Fruit fly (Drosophila melanogaster) whole organism, embryonic: ENCODE results near the gene CG13601.

Experiments
- Awh ChIP-seq: fragments of 200-800 bp; sonication (Bioruptor generic); IDR thresholded peaks from 2 replicates; pipeline ENCODE4, ENCODE4 v1.3.6; 2022; ENCODE audit warnings: missing biosample characterization, missing genetic modification characterization
- CG10321 ChIP-seq: fragments of 200-800 bp; sonication (Bioruptor generic); IDR thresholded peaks from 2 replicates; pipeline ENCODE4 v1.3.6; 2022; ENCODE audit warnings: missing biosample characterization, missing genetic modification characterization
- CG14965 ChIP-seq: fragments of 200-800 bp; sonication (Bioruptor generic); optimal IDR thresholded peaks from 2 replicates; lab custom pipeline; 2016; ENCODE audit warnings: missing biosample characterization, missing genetic modification characterization, borderline replicate concordance
- CG18262 ChIP-seq: fragments of 200-800 bp; optimal IDR thresholded peaks from 3 replicates; lab custom pipeline; 2019; ENCODE audit warnings: missing biosample characterization, mild to moderate bottlenecking, missing genetic modification characterization, moderate library complexity
- CG18599 ChIP-seq: fragments of 200-800 bp; sonication (Bioruptor generic); optimal IDR thresholded peaks from 3 replicates; lab custom pipeline; 2017; ENCODE audit warnings: missing biosample characterization, missing genetic modification characterization, mild to moderate bottlenecking, moderate library complexity, missing genetic modification reagents
- CG2875 ChIP-seq: fragments of 200-800 bp; sonication (Bioruptor generic); optimal IDR thresholded peaks from 2 replicates; lab custom pipeline; 2017; ENCODE audit warnings: missing biosample characterization, mild to moderate bottlenecking, missing genetic modification characterization, missing genetic modification reagents
- Doc3 ChIP-seq: fragments of 200-800 bp; sonication (Bioruptor generic); IDR thresholded peaks from 3 replicates; pipeline ENCODE4 v1.3.6; 2022; ENCODE audit warnings: missing biosample characterization, missing genetic modification characterization; ENCODE audit not compliant: partially characterized antibody
- Ets65A ChIP-seq: fragments of 200-800 bp; sonication (Bioruptor generic); peaks from one replicate; lab custom pipeline; 2016; ENCODE audit warnings: missing biosample characterization, missing genetic modification characterization
- Fer3 ChIP-seq: fragments of 200-800 bp; sonication (Bioruptor generic); optimal IDR thresholded peaks from 2 replicates; lab custom pipeline; 2018; ENCODE audit warnings: missing biosample characterization, mild to moderate bottlenecking, missing genetic modification characterization, moderate library complexity
- cato ChIP-seq: fragments of 200-800 bp; sonication (Bioruptor generic); optimal IDR thresholded peaks from 2 replicates; lab custom pipeline; 2016; ENCODE audit warnings: missing biosample characterization, missing genetic modification characterization, borderline replicate concordance
- fd102C ChIP-seq: fragments of 200-800 bp; sonication (Bioruptor generic); optimal IDR thresholded peaks from 2 replicates; lab custom pipeline; 2018; ENCODE audit warnings: missing biosample characterization, mild to moderate bottlenecking, missing genetic modification characterization, moderate library complexity
- pb ChIP-seq: fragments of 200-800 bp; sonication (Bioruptor generic); optimal IDR thresholded peaks from 3 replicates; lab custom pipeline; 2016; ENCODE audit warnings: missing biosample characterization, missing genetic modification characterization

dm6 chr3R:23876699-23877098, 50.7 kb downstream of the CG13601 start:
- TF ChIP-seq cato (GFP tag; lab: Kevin White, UChicago) = no peak
- no peak for TF ChIP-seq CG2875
- TF ChIP-seq CG18599 (GFP tag; lab: Kevin White, UChicago) = no peak
- no peak for TF ChIP-seq fd102C
- no peak for TF ChIP-seq Doc3 (GFP tag; lab: Robert Waterston, UW)
- no peak for TF ChIP-seq pb (GFP tag; lab: Kevin White, UChicago)
- no peak for TF ChIP-seq Ets65A
- no peak for TF ChIP-seq Awh (GFP tag; lab: Robert Waterston, UW)
- no peak for TF ChIP-seq CG18262 (tag; lab: Kevin White, UChicago)
- TF ChIP-seq CG14965 (GFP tag; lab: Kevin White, UChicago) = no peak
- TF ChIP-seq Fer3 (tag; lab: Kevin White, UChicago) = no peak
- no peak for TF ChIP-seq CG10321
